Fruit fly (Drosophila melanogaster): ENCODE data around the gene IP3K1.

DNA sequence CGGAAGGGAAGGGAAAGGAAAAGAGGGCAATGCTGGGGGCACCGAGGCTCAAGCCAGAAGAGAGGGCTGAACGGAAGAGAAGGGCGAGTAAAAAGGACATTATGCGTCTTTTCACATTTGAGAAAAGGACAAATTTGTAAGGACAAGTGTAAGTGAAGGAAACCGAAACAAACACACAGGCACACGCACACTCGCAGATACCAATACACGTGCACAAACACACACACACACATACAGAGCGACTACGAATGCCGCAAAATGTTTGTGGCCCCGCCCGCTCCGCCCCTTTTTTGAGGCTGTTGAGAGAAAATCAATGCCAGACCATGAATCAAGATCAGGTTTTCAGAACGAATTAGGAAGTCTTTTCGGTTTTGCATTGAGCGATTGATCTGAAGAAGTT is 28.8 kb upstream of the IP3K1 start:
- no peak for TF ChIP-seq CTCF (optimal IDR thresholded peaks at IDR 0.05)
- no peak for TF ChIP-seq CG8478 (optimal IDR thresholded peaks at IDR 0.05)
